Fruit fly (Drosophila melanogaster) whole organism, wandering third instar larva: ENCODE results near the gene Or19a.

Experiments
- Abd-B ChIP-seq: fragments of >200 bp; optimal IDR thresholded peaks from 2 replicates; lab custom pipeline; 2017; ENCODE audit warnings: missing biosample characterization, missing genetic modification characterization
- Dfd ChIP-seq: fragments of >200 bp; optimal IDR thresholded peaks from 2 replicates; lab custom pipeline; 2017; ENCODE audit warnings: missing biosample characterization, missing genetic modification characterization
- Hr83 ChIP-seq: fragments of 200-300 bp; sonication (Bioruptor generic); optimal IDR thresholded peaks from 2 replicates; lab custom pipeline; 2016; ENCODE audit warnings: missing biosample characterization, mild to moderate bottlenecking, missing genetic modification characterization, moderate library complexity; ENCODE audit not compliant: poor library complexity, severe bottlenecking
- ey ChIP-seq: fragments of 200-800 bp; sonication (Bioruptor generic); optimal IDR thresholded peaks from 2 replicates; lab custom pipeline; 2016; ENCODE audit warnings: missing biosample characterization, missing genetic modification characterization
- h ChIP-seq: fragments of 200-800 bp; sonication (Bioruptor generic); optimal IDR thresholded peaks from 3 replicates; lab custom pipeline; 2016; ENCODE audit warnings: missing biosample characterization, mild to moderate bottlenecking, missing genetic modification characterization
- psq ChIP-seq: fragments of 200-800 bp; sonication (Bioruptor generic); optimal IDR thresholded peaks from 3 replicates; lab custom pipeline; 2017; ENCODE audit warnings: missing biosample characterization, mild to moderate bottlenecking, missing genetic modification characterization, moderate library complexity

DNA sequence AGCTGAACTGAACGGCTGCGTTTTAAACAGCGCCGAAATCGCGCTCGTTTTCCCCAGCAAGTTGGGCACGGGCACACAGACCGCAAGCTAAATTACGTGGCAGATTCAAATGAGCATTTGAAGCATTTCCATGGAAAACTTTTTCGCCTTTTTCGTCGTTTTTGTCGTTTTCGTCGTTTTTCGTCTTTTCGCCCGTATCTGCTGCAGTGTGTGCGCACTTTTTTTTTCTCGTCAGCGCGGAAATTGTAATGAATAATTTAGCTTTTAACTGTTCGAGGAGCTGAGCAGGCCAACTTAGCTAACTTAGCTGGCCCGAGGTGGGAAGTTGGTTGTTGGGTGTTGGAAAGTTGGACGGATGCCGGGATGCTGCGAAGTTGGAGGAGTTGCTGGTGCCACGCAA is 13.4 kb downstream of the Or19a start:
- TF ChIP-seq h: no peak
- TF ChIP-seq psq: no peak
- TF ChIP-seq Hr83 (GFP tag; lab: Kevin White, UChicago): no peak
- no peak for TF ChIP-seq Dfd (GFP tag; lab: Kevin White, UChicago)
- no peak for TF ChIP-seq ey
- TF ChIP-seq Abd-B (GFP tag; lab: Kevin White, UChicago): no peak
